Worm (Caenorhabditis elegans) whole organism, young adult: Measurements from ENCODE around the gene nspg-12.

Experiments used
- B0019.2 ChIP-seq: fragments of 200-800 bp; sonication (Bioruptor generic); conservative IDR thresholded peaks from 2 replicates; pipeline ENCODE4 v1.3.6; 2022; ENCODE audit warnings: missing genetic modification reagents, missing genetic modification characterization, missing compliant biosample characterization
- B0336.3 ChIP-seq: fragments of 200-800 bp; sonication (Bioruptor generic); IDR thresholded peaks from 2 replicates; pipeline ENCODE4 v1.3.6; 2022; ENCODE audit warnings: missing genetic modification characterization, missing compliant biosample characterization
- C17E4.6 ChIP-seq: fragments of 200-800 bp; sonication (Bioruptor generic); IDR thresholded peaks from 2 replicates; pipeline ENCODE4 v1.3.6; 2022; ENCODE audit warnings: missing genetic modification reagents, missing genetic modification characterization, missing compliant biosample characterization
- F23B12.7 ChIP-seq: sonication (generic microtip); optimal IDR thresholded peaks from 2 replicates; lab custom pipeline; 2017; ENCODE audit warnings: missing genetic modification characterization, mild to moderate bottlenecking, missing compliant biosample characterization, antibody characterized with exemption, moderate library complexity; ENCODE audit not compliant: insufficient read depth
- T07F8.4 ChIP-seq: sonication (generic microtip); optimal IDR thresholded peaks from 2 replicates; lab custom pipeline; 2016; ENCODE audit warnings: mild to moderate bottlenecking, missing genetic modification characterization, moderate library complexity, missing compliant biosample characterization
- T26A5.8 ChIP-seq: sonication (generic microtip); optimal IDR thresholded peaks from 2 replicates; lab custom pipeline; 2016; ENCODE audit warnings: missing genetic modification characterization, missing compliant biosample characterization
- Y53G8AR.9 ChIP-seq: fragments of 200-800 bp; sonication (Bioruptor generic); conservative IDR thresholded peaks from 2 replicates; pipeline ENCODE4 v1.3.6; 2022; ENCODE audit warnings: missing genetic modification reagents, missing genetic modification characterization, missing compliant biosample characterization
- Y95B8A.8 ChIP-seq: fragments of 200-800 bp; sonication (Bioruptor generic); IDR thresholded peaks from 2 replicates; pipeline ENCODE4 v1.3.6; 2022; ENCODE audit warnings: missing genetic modification reagents, missing genetic modification characterization, missing compliant biosample characterization
- attf-3 ChIP-seq: fragments of 200-800 bp; sonication (Bioruptor generic); conservative IDR thresholded peaks from 2 replicates; pipeline ENCODE4 v1.3.6; 2022; ENCODE audit warnings: missing genetic modification reagents, missing genetic modification characterization, missing compliant biosample characterization
- bed-1 ChIP-seq: fragments of 200-800 bp; sonication (Bioruptor generic); IDR thresholded peaks from 2 replicates; pipeline ENCODE4 v1.3.6; 2022; ENCODE audit warnings: missing genetic modification reagents, missing genetic modification characterization, missing compliant biosample characterization
- ccch-3 ChIP-seq: fragments of 200-800 bp; sonication (Bioruptor generic); optimal IDR thresholded peaks from 2 replicates; lab custom pipeline; 2018; ENCODE audit warnings: mild to moderate bottlenecking, missing genetic modification characterization, missing compliant biosample characterization
- ceh-91 ChIP-seq: fragments of 200-800 bp; sonication (Bioruptor generic); IDR thresholded peaks from 2 replicates; pipeline ENCODE4 v1.3.6; 2022; ENCODE audit warnings: missing genetic modification reagents, missing genetic modification characterization, missing compliant biosample characterization
- chd-7 ChIP-seq: sonication (generic microtip); optimal IDR thresholded peaks from 2 replicates; lab custom pipeline; 2016; ENCODE audit warnings: mild to moderate bottlenecking, missing genetic modification characterization, moderate library complexity, missing compliant biosample characterization
- dpff-1 ChIP-seq: sonication (generic microtip); optimal IDR thresholded peaks from 2 replicates; lab custom pipeline; 2017; ENCODE audit warnings: mild to moderate bottlenecking, missing genetic modification characterization, missing compliant biosample characterization
- egl-18 ChIP-seq: fragments of 200-800 bp; sonication (Bioruptor generic); IDR thresholded peaks from 2 replicates; pipeline ENCODE4 v1.3.6; 2022; ENCODE audit warnings: missing genetic modification reagents, missing genetic modification characterization, missing compliant biosample characterization
- ets-4 ChIP-seq: fragments of 200-800 bp; sonication (Bioruptor generic); optimal IDR thresholded peaks from 2 replicates; lab custom pipeline; 2018; ENCODE audit warnings: mild to moderate bottlenecking, missing genetic modification characterization, missing compliant biosample characterization
- him-1 ChIP-seq: sonication (generic microtip); optimal IDR thresholded peaks from 2 replicates; lab custom pipeline; 2016; ENCODE audit warnings: missing genotype, missing genetic modification reagents, missing genetic modification characterization, missing compliant biosample characterization
- lin-35 ChIP-seq, 3 experiments: fragments of 150-350 bp in 2 of 3; sonication (generic microtip) in 1 of 3; optimal IDR thresholded peaks; 2 replicates each; lab custom pipeline; 2014 to 2018; ENCODE audit warnings: missing biosample characterization in 3 of 3, missing genetic modification characterization in 3 of 3, missing genetic modification reagents in 3 of 3
- lsl-1 ChIP-seq: fragments of 200-800 bp; sonication (Bioruptor generic); optimal IDR thresholded peaks from 2 replicates; lab custom pipeline; 2018; ENCODE audit warnings: mild to moderate bottlenecking, missing genetic modification characterization, moderate library complexity, missing compliant biosample characterization
- lsy-27 ChIP-seq: sonication (generic microtip); optimal IDR thresholded peaks from 2 replicates; lab custom pipeline; 2017; ENCODE audit warnings: missing genetic modification characterization, mild to moderate bottlenecking, missing compliant biosample characterization, antibody characterized with exemption, missing genotype, borderline replicate concordance; ENCODE audit not compliant: insufficient read depth
- nfya-2 ChIP-seq: fragments of 200-800 bp; sonication (Bioruptor generic); IDR thresholded peaks from 2 replicates; pipeline ENCODE4 v1.3.6; 2022; ENCODE audit warnings: missing genetic modification reagents, missing genetic modification characterization, missing compliant biosample characterization
- nhr-80 ChIP-seq: sonication (generic microtip); optimal IDR thresholded peaks from 2 replicates; lab custom pipeline; 2016; ENCODE audit warnings: missing genetic modification characterization, missing compliant biosample characterization
- pbrm-1 ChIP-seq: fragments of 200-800 bp; sonication (Bioruptor generic); IDR thresholded peaks from 2 replicates; pipeline ENCODE4 v1.3.6; 2022; ENCODE audit warnings: missing genetic modification reagents, missing genetic modification characterization, missing compliant biosample characterization
- rec-8 ChIP-seq, 2 experiments: sonication (generic microtip); optimal IDR thresholded peaks; 2 replicates each; lab custom pipeline; 2016; ENCODE audit warnings: mild to moderate bottlenecking in 2 of 2, missing genetic modification characterization in 2 of 2, missing genetic modification reagents in 2 of 2, missing genotype in 2 of 2, missing biosample characterization in 1 of 2, missing compliant biosample characterization in 1 of 2, moderate library complexity in 1 of 2
- repo-1 ChIP-seq: sonication (generic microtip); optimal IDR thresholded peaks from 2 replicates; lab custom pipeline; 2017; ENCODE audit warnings: mild to moderate bottlenecking, missing genetic modification characterization, missing compliant biosample characterization
- snpc-1.3 ChIP-seq: sonication (generic microtip); optimal IDR thresholded peaks from 2 replicates; lab custom pipeline; 2017; ENCODE audit warnings: missing genetic modification characterization, mild to moderate bottlenecking, missing compliant biosample characterization, antibody characterized with exemption, moderate library complexity, missing genotype, missing genetic modification reagents; ENCODE audit not compliant: insufficient read depth
- snpc-3.4 ChIP-seq: sonication (generic microtip); optimal IDR thresholded peaks from 2 replicates; lab custom pipeline; 2017; ENCODE audit warnings: missing genetic modification characterization, mild to moderate bottlenecking, missing compliant biosample characterization, antibody characterized with exemption, moderate library complexity, missing genotype, missing genetic modification reagents
- tbp1 ChIP-seq: fragments of 200-800 bp; sonication (Bioruptor generic); optimal IDR thresholded peaks from 2 replicates; lab custom pipeline; 2018; ENCODE audit warnings: mild to moderate bottlenecking, missing genetic modification characterization, missing compliant biosample characterization
- tlf-1 ChIP-seq: fragments of 200-800 bp; sonication (Bioruptor generic); optimal IDR thresholded peaks from 2 replicates; lab custom pipeline; 2018; ENCODE audit warnings: mild to moderate bottlenecking, missing genetic modification characterization, missing compliant biosample characterization
- zfh-2 ChIP-seq: fragments of 200-800 bp; sonication (Bioruptor generic); conservative IDR thresholded peaks from 2 replicates; pipeline ENCODE4 v1.3.6; 2022; ENCODE audit warnings: missing genetic modification reagents, missing genetic modification characterization, missing compliant biosample characterization
- ztf-28 ChIP-seq: fragments of 200-800 bp; sonication (Bioruptor generic); IDR thresholded peaks from 2 replicates; pipeline ENCODE4 v1.3.6; 2022; ENCODE audit warnings: missing genetic modification reagents, missing genetic modification characterization, missing compliant biosample characterization
- ztf-3 ChIP-seq: fragments of 200-800 bp; sonication (Bioruptor generic); optimal IDR thresholded peaks from 2 replicates; lab custom pipeline; 2018; ENCODE audit warnings: mild to moderate bottlenecking, missing genetic modification characterization, missing compliant biosample characterization

Gene nspg-12

DNA sequence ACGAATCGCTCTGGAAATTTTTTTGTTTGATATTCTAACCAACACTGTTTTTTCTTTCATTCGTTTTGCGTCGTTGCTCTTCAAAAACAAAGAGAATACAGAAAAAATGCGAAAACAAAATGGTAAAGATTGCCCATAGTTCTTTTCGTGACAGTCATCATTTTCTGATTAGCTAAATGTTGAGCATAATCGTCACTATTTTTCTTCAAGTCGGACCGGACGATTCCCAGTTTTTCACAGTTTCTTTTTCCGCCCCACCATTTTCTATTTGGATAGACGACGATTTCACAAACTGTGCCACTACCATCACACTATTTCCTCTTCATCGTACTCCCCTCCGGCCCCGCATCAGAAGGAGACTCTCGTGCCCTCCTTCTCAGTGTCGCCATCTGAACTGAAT lies 6.5 kb downstream of the nspg-12 start:
- TF ChIP-seq nfya-2 (GFP tag; lab: Robert Waterston, UW) (no peak), rec-8 (tag; optimal IDR thresholded peaks at IDR 0.05; lab: Kevin White, UChicago) (no peak), zfh-2 (GFP tag; lab: Robert Waterston, UW) (no peak), tlf-1 (GFP tag; lab: Kevin White, UChicago) (no peak), ztf-3 (no peak), C17E4.6 (GFP tag; lab: Robert Waterston, UW) (no peak)
- TF ChIP-seq, all 124 proteins: peak for 0

- TF ChIP-seq snpc-3.4: no peak
- TF ChIP-seq B0336.3 (GFP tag; lab: Robert Waterston, UW): no peak
- no peak for TF ChIP-seq egl-18 (GFP tag; lab: Robert Waterston, UW)
- no peak for TF ChIP-seq repo-1 (tag; lab: Kevin White, UChicago)
- no peak for TF ChIP-seq tbp1 (GFP tag; lab: Kevin White, UChicago)
- TF ChIP-seq him-1: no peak
- TF ChIP-seq ceh-91 (GFP tag; lab: Robert Waterston, UW): no peak
- TF ChIP-seq T07F8.4: no peak
- TF ChIP-seq Y95B8A.8 (GFP tag; lab: Robert Waterston, UW): no peak
- no peak for TF ChIP-seq B0019.2 (GFP tag; lab: Robert Waterston, UW)
- no peak for TF ChIP-seq chd-7 (tag; lab: Kevin White, UChicago)
- TF ChIP-seq ccch-3 (GFP tag; lab: Kevin White, UChicago): no peak
Observed at ce11 chrX:5264026-5264425, 6.9 kb downstream of the nspg-12 start, which contains the start of gene Y34B4A.4. Y34B4A.4 (plus strand) TSS chrX:5264326.

ce11 chrX:5265356-5265755 lies 8.3 kb downstream of the nspg-12 start:
- TF ChIP-seq attf-3 (GFP tag; lab: Robert Waterston, UW) (no peak), bed-1 (GFP tag; lab: Robert Waterston, UW) (no peak), lsl-1 (GFP tag; lab: Kevin White, UChicago) (no peak), nfya-2 (GFP tag; lab: Robert Waterston, UW) (no peak)

ce11 chrX:5268062-5268461 lies 11.0 kb downstream of the nspg-12 start:
- TF ChIP-seq nhr-80 (peak; percentile 21), dpff-1 (tag; lab: Kevin White, UChicago) (no peak)
- TF ChIP-seq, all 124 proteins: peak for 1

- TF ChIP-seq Y53G8AR.9 (GFP tag; lab: Robert Waterston, UW) (no peak), ets-4 (GFP tag; lab: Kevin White, UChicago) (no peak), F23B12.7 (tag; lab: Kevin White, UChicago) (no peak), ztf-28 (GFP tag; lab: Robert Waterston, UW) (no peak), lin-35 (GFP tag; optimal IDR thresholded peaks at IDR 0.05; lab: Kevin White, UChicago) (no peak), B0336.3 (GFP tag; lab: Robert Waterston, UW) (no peak), C17E4.6 (GFP tag; lab: Robert Waterston, UW) (no peak), tlf-1 (GFP tag; lab: Kevin White, UChicago) (no peak), lsy-27 (tag; lab: Kevin White, UChicago) (no peak), egl-18 (GFP tag; lab: Robert Waterston, UW) (no peak), ccch-3 (GFP tag; lab: Kevin White, UChicago) (no peak), snpc-1.3 (tag; lab: Kevin White, UChicago) (no peak), pbrm-1 (GFP tag; lab: Robert Waterston, UW) (no peak), T26A5.8 (tag; lab: Kevin White, UChicago) (no peak)
Observed at ce11 chrX:5269359-5269758, 12.3 kb downstream of the nspg-12 start.
